Worm (Caenorhabditis elegans): ENCODE results near the gene Y39B6A.25.

- TF ChIP-seq K11D2.4 (GFP tag; IDR thresholded peaks at IDR 0.05) (no peak), die-1 (tag; optimal IDR thresholded peaks at IDR 0.05) (no peak), snpc-4 (GFP tag; optimal IDR thresholded peaks at IDR 0.05) (no peak), snpc-4 (tag; optimal IDR thresholded peaks at IDR 0.05) (no peak), F49E8.2 (tag; optimal IDR thresholded peaks at IDR 0.05; ENCODE audit: insufficient read depth) (no peak), lin-54 (GFP tag; optimal IDR thresholded peaks at IDR 0.05) (no peak), tlf-1 (GFP tag; optimal IDR thresholded peaks at IDR 0.05) (no peak), snpc-1.1 (tag; optimal IDR thresholded peaks at IDR 0.05; ENCODE audit: insufficient read depth) (no peak), aptf-2 (GFP tag; conservative IDR thresholded peaks at IDR 0.05) (no peak), F22D6.2 (tag; optimal IDR thresholded peaks at IDR 0.05) (no peak), fkh-3 (tag; optimal IDR thresholded peaks at IDR 0.05) (no peak), let-607 (tag; optimal IDR thresholded peaks at IDR 0.05) (no peak)
Measured at ce11 chrV:18998045-18998444, 28.2 kb upstream of the Y39B6A.25 start, which contains the start of gene tgt-2.

All from whole organism, young adult.